Fruit fly (Drosophila melanogaster) S2 (cell line): Measurements from ENCODE around the gene CG13698.

ENCODE experiments used
- CG8478 ChIP-seq: fragments of >200 bp; optimal IDR thresholded peaks from 2 replicates; lab custom pipeline; 2018
- CTCF ChIP-seq, 2 experiments: fragments of >200 bp; optimal IDR thresholded peaks; 2 replicates each; lab custom pipeline; 2018

DNA sequence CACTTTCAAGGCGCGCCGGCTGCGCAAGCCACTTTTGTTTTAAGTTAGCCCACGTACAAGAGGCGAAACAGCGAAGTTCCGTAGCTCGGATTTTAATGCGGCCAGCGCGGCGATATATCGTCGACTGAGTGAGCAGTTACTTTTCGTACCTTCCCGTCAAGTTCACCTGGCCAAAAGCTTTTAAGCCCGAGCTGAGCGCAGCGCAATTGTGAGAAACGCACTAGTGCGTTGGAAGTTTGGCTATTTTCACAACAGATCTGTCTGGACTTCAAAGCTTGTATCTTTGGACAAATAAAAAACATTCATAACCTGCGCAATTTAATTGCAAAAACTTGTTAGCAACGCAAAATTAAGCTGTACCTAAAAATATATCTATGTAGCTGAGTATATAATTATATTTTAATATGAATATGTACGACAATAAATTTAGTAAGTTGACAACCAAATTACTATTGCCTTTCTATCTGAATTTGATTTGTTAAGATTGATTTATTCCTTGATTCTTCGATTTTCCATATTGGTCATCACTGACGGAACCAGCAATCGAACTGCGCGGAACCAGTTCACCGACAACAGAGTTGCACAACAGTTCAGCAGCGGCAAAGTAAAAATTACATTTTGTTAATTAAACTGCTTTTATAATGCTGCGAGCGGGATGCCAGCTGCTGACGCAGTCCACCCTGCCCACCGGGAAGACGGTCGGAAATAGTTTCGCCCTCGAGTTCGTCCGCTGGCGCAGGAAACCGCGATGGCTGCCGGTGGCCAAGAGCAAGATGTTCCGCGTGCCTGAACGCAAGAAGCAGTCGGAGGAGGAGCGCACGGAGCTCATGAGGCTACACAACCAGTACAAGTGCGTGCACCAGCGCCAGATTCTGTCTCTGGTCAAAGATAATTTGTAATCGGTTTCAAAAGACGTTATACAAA is at the start of gene CG13698, which contains the start of gene mRpS26:
- TF ChIP-seq CTCF (optimal IDR thresholded peaks at IDR 0.05; lab: Kevin White, UChicago), result no peak
- TF ChIP-seq CG8478 (lab: Kevin White, UChicago), result no peak
